Worm (Caenorhabditis elegans) whole organism, L4/young adult: ENCODE results near the gene srd-48.

Source experiments
- dao-5 ChIP-seq: sonication (generic microtip); optimal IDR thresholded peaks from 2 replicates; lab custom pipeline; 2016; ENCODE audit warnings: missing genotype, missing genetic modification characterization, moderate library complexity, missing compliant biosample characterization
- him-1 ChIP-seq: sonication (generic microtip); optimal IDR thresholded peaks from 2 replicates; lab custom pipeline; 2016; ENCODE audit warnings: missing genotype, missing genetic modification reagents, missing genetic modification characterization, missing compliant biosample characterization

DNA sequence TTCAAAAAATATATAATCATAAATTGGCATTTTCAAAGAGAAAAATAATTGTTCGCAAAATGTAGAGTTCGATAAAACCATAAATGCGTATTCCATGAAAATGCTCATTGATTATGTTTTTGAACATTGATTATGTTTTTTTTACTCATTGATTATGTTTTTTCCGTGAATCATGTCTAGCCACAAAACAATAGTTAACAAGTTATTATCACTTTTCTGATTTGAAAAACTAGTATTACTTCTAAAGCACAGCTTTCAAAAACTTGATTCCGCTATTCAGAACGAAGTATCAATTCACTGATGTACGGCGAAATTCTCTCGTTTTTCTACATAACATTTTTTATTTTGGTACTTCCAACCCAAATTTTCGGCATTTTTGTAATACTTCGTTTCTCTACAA, at the start of gene srd-48:
- TF ChIP-seq dao-5 (tag; lab: Kevin White, UChicago) (no peak), him-1 (no peak)
